Worm (Caenorhabditis elegans): ENCODE results near the gene F22B3.8.

DNA sequence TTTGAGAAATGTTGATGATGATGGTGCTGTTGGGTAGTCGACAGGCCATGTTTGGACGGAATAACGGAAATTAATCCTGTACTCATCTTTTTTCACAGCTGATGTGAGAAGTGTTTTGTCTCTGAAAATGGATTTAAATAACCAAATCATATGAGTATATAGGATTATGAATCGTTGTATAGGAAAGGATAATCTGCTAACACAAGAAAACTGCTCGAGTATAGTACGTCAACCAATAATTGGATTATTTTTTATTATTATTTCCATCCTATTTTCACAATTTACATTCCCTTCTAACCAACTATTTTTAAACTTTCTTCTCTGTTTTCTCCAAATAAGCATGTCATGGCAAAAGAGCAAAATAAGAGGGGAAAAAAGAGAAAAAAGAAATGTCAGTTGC is 11.0 kb upstream of the F22B3.8 start:
- TF ChIP-seq pes-1 (GFP tag; IDR thresholded peaks at IDR 0.05) = no peak
- TF ChIP-seq hmg-4 (GFP tag; optimal IDR thresholded peaks at IDR 0.05) = no peak
- TF ChIP-seq ets-7 (tag; optimal IDR thresholded peaks at IDR 0.05) = no peak
- TF ChIP-seq flt-1 (GFP tag; IDR thresholded peaks at IDR 0.05) = no peak
- no peak for TF ChIP-seq ama-1 (optimal IDR thresholded peaks at IDR 0.05)
- no peak for TF ChIP-seq scrt-1 (GFP tag; IDR thresholded peaks at IDR 0.05)

Data from whole organism, early embryonic.